Fruit fly (Drosophila melanogaster) whole organism, adult: ENCODE data around the gene ebo.

Experiments
- CG11617 ChIP-seq: fragments of 200-800 bp; sonication (Bioruptor generic); optimal IDR thresholded peaks from 2 replicates; lab custom pipeline; 2017; ENCODE audit warnings: mild to moderate bottlenecking, missing biosample characterization, missing genetic modification reagents, missing genetic modification characterization
- CG12768 ChIP-seq: fragments of 200-800 bp; sonication (Bioruptor generic); optimal IDR thresholded peaks from 2 replicates; lab custom pipeline; 2017; ENCODE audit warnings: missing biosample characterization, missing genetic modification characterization, mild to moderate bottlenecking, moderate library complexity, missing genetic modification reagents
- CG14711 ChIP-seq: fragments of 200-800 bp; sonication (Bioruptor generic); optimal IDR thresholded peaks from 2 replicates; lab custom pipeline; 2018; ENCODE audit warnings: missing biosample characterization, mild to moderate bottlenecking, missing genetic modification characterization, moderate library complexity
- CG1620 ChIP-seq: fragments of 200-800 bp; sonication (Bioruptor generic); optimal IDR thresholded peaks from 2 replicates; lab custom pipeline; 2016; ENCODE audit warnings: missing biosample characterization, missing genetic modification characterization
- CG33017 ChIP-seq: fragments of 200-800 bp; sonication (Bioruptor generic); optimal IDR thresholded peaks from 2 replicates; lab custom pipeline; 2018; ENCODE audit warnings: missing biosample characterization, mild to moderate bottlenecking, missing genetic modification characterization, moderate library complexity
- CG5204 ChIP-seq: fragments of 200-800 bp; sonication (Bioruptor generic); optimal IDR thresholded peaks from 2 replicates; lab custom pipeline; 2016; ENCODE audit warnings: missing biosample characterization, missing genetic modification characterization
- CG7045 ChIP-seq: fragments of 200-800 bp; sonication (Bioruptor generic); optimal IDR thresholded peaks from 2 replicates; lab custom pipeline; 2017; ENCODE audit warnings: missing biosample characterization, mild to moderate bottlenecking, missing genetic modification characterization
- CG7101 ChIP-seq: fragments of 200-800 bp; sonication (Bioruptor generic); optimal IDR thresholded peaks from 2 replicates; lab custom pipeline; 2018; ENCODE audit warnings: missing biosample characterization, mild to moderate bottlenecking, missing genetic modification characterization, moderate library complexity
- Clk ChIP-seq: fragments of 200-800 bp; sonication (Bioruptor generic); optimal IDR thresholded peaks from 2 replicates; lab custom pipeline; 2017; ENCODE audit warnings: missing biosample characterization, missing genetic modification characterization
- Crg-1 ChIP-seq: fragments of 200-800 bp; sonication (Bioruptor generic); optimal IDR thresholded peaks from 2 replicates; lab custom pipeline; 2016; ENCODE audit warnings: missing biosample characterization, missing genetic modification characterization
- Hr96 ChIP-seq: fragments of 200-800 bp; sonication (Bioruptor generic); optimal IDR thresholded peaks from 2 replicates; lab custom pipeline; 2016; ENCODE audit warnings: missing biosample characterization, missing genetic modification characterization
- Mnt ChIP-seq: fragments of 200-800 bp; sonication (Bioruptor generic); optimal IDR thresholded peaks from 2 replicates; lab custom pipeline; 2016; ENCODE audit warnings: missing biosample characterization, mild to moderate bottlenecking, missing genetic modification characterization
- bab1 ChIP-seq: fragments of 200-800 bp; sonication (Bioruptor generic); optimal IDR thresholded peaks from 3 replicates; lab custom pipeline; 2019; ENCODE audit warnings: missing biosample characterization, mild to moderate bottlenecking, missing genetic modification characterization, moderate library complexity
- cic ChIP-seq: fragments of 200-800 bp; sonication (Bioruptor generic); optimal IDR thresholded peaks from 2 replicates; lab custom pipeline; 2017; ENCODE audit warnings: missing biosample characterization, mild to moderate bottlenecking, missing genetic modification characterization, moderate library complexity
- cnc ChIP-seq, 2 experiments: fragments of >200 bp; optimal IDR thresholded peaks; 2 replicates each; lab custom pipeline; 2017
- kay ChIP-seq: fragments of 200-800 bp; sonication (Bioruptor generic); peaks from one replicate; lab custom pipeline; 2016; ENCODE audit warnings: missing biosample characterization, missing genetic modification characterization, borderline replicate concordance
- ovo ChIP-seq: fragments of 200-800 bp; sonication (Bioruptor generic); optimal IDR thresholded peaks from 2 replicates; lab custom pipeline; 2016; ENCODE audit warnings: missing biosample characterization, missing genetic modification characterization
- pad ChIP-seq: fragments of 200-800 bp; sonication (Bioruptor generic); optimal IDR thresholded peaks from 3 replicates; lab custom pipeline; 2017; ENCODE audit warnings: missing biosample characterization, missing genetic modification characterization, mild to moderate bottlenecking, moderate library complexity, missing genetic modification reagents
- tj ChIP-seq: fragments of 200-800 bp; sonication (Bioruptor generic); optimal IDR thresholded peaks from 3 replicates; lab custom pipeline; 2017; ENCODE audit warnings: missing biosample characterization, mild to moderate bottlenecking, missing genetic modification characterization, moderate library complexity
- toe ChIP-seq: fragments of 200-800 bp; sonication (Bioruptor generic); optimal IDR thresholded peaks from 2 replicates; lab custom pipeline; 2016; ENCODE audit warnings: missing biosample characterization, missing genetic modification characterization

The ebo gene

DNA sequence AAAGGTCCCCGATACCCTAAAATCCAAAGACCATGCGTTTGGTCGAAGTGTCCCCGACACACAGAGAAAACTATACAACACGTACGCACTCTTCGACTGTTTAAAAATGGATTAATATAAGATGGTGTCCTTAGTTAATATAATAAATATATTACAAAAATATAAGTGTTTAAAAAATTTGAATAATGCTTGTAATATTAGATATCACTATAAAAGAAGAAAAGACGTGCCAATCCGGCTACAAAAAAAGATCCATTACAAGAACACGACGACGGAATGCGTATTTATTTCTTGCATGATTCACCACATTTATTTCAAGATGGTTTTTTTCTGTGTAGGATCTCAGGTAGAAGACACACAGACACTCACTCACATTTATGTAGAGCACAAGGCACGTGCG lies 18.6 kb downstream of the ebo start:
- no peak for TF ChIP-seq Hr96
- no peak for TF ChIP-seq cnc (optimal IDR thresholded peaks at IDR 0.05; lab: Kevin White, UChicago)
- TF ChIP-seq CG33017 (tag; lab: Kevin White, UChicago): no peak
- TF ChIP-seq pad (GFP tag; lab: Kevin White, UChicago): no peak
- no peak for TF ChIP-seq ovo (GFP tag; lab: Kevin White, UChicago)
- no peak for TF ChIP-seq Crg-1
- TF ChIP-seq CG14711: no peak
- no peak for TF ChIP-seq bab1 (GFP tag; lab: Kevin White, UChicago)
- no peak for TF ChIP-seq cic
- no peak for TF ChIP-seq CG5204 (GFP tag; lab: Kevin White, UChicago)
- no peak for TF ChIP-seq toe (GFP tag; lab: Kevin White, UChicago)
- TF ChIP-seq tj: no peak
- no peak for TF ChIP-seq CG12768 (GFP tag; lab: Kevin White, UChicago)
- TF ChIP-seq CG7045 (GFP tag; lab: Kevin White, UChicago): no peak
- no peak for TF ChIP-seq Clk (GFP tag; lab: Kevin White, UChicago)
- TF ChIP-seq CG11617 (GFP tag; lab: Kevin White, UChicago): no peak
- TF ChIP-seq Mnt (GFP tag; lab: Kevin White, UChicago): no peak
- no peak for TF ChIP-seq CG1620 (GFP tag; lab: Kevin White, UChicago)
- no peak for TF ChIP-seq CG7101 (tag; lab: Kevin White, UChicago)

dm6 chrX:456959-457358 lies 19.4 kb downstream of the ebo start:
- TF ChIP-seq CG7045 (GFP tag; lab: Kevin White, UChicago) (no peak), CG33017 (tag; lab: Kevin White, UChicago) (no peak), CG14711 (no peak), CG12768 (GFP tag; lab: Kevin White, UChicago) (no peak), CG5204 (GFP tag; lab: Kevin White, UChicago) (no peak), kay (GFP tag; lab: Kevin White, UChicago) (no peak), pad (GFP tag; lab: Kevin White, UChicago) (no peak), cic (no peak), CG11617 (GFP tag; lab: Kevin White, UChicago) (no peak), Mnt (GFP tag; lab: Kevin White, UChicago) (no peak), Crg-1 (no peak), cnc (optimal IDR thresholded peaks at IDR 0.05; lab: Kevin White, UChicago) (no peak), CG1620 (GFP tag; lab: Kevin White, UChicago) (no peak), tj (no peak), bab1 (GFP tag; lab: Kevin White, UChicago) (no peak), Hr96 (no peak), ovo (GFP tag; lab: Kevin White, UChicago) (no peak), toe (GFP tag; lab: Kevin White, UChicago) (no peak), Clk (GFP tag; lab: Kevin White, UChicago) (no peak), CG7101 (tag; lab: Kevin White, UChicago) (no peak)

- TF ChIP-seq toe (GFP tag; lab: Kevin White, UChicago) (no peak), tj (no peak), CG14711 (no peak), CG5204 (GFP tag; lab: Kevin White, UChicago) (no peak), CG33017 (tag; lab: Kevin White, UChicago) (no peak)
Observed at dm6 chrX:452716-453115, 23.7 kb downstream of the ebo start.

- TF ChIP-seq CG7101 (tag; lab: Kevin White, UChicago) (no peak), CG33017 (tag; lab: Kevin White, UChicago) (no peak), Clk (GFP tag; lab: Kevin White, UChicago) (no peak), cic (no peak), pad (GFP tag; lab: Kevin White, UChicago) (no peak), kay (GFP tag; lab: Kevin White, UChicago) (no peak), Hr96 (no peak), CG12768 (GFP tag; lab: Kevin White, UChicago) (no peak), tj (no peak), toe (GFP tag; lab: Kevin White, UChicago) (no peak), cnc (optimal IDR thresholded peaks at IDR 0.05; lab: Kevin White, UChicago) (no peak), CG1620 (GFP tag; lab: Kevin White, UChicago) (no peak)
Observed at dm6 chrX:448978-449377, 27.4 kb downstream of the ebo start.

DNA sequence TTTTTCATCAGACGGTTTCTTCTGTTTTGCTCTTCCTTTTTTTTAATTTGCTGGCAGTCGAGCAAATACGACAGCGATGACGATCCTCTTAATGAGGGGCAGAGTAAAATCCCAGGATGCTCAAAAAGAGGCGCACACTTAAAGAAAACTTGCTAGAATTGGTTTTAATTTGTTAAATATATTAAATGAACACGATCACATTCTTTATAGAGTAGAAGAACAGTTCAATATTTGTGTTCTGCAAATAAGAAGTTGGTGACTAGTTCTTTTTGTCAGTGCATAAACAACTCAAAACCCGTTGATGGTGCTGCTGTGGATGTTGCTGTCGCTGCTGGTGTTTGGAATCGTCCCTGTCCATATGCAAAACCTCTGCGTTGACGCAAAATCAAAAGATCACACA lies 28.1 kb downstream of the ebo start:
- no peak for TF ChIP-seq CG1620 (GFP tag; lab: Kevin White, UChicago)
- TF ChIP-seq Clk (GFP tag; lab: Kevin White, UChicago): no peak
- TF ChIP-seq Mnt (GFP tag; lab: Kevin White, UChicago): no peak
- TF ChIP-seq CG12768 (GFP tag; lab: Kevin White, UChicago): no peak
- no peak for TF ChIP-seq CG11617 (GFP tag; lab: Kevin White, UChicago)
- no peak for TF ChIP-seq Hr96
- no peak for TF ChIP-seq CG7045 (GFP tag; lab: Kevin White, UChicago)
- TF ChIP-seq cnc (optimal IDR thresholded peaks at IDR 0.05; lab: Kevin White, UChicago): no peak
- no peak for TF ChIP-seq toe (GFP tag; lab: Kevin White, UChicago)
- no peak for TF ChIP-seq CG7101 (tag; lab: Kevin White, UChicago)

DNA sequence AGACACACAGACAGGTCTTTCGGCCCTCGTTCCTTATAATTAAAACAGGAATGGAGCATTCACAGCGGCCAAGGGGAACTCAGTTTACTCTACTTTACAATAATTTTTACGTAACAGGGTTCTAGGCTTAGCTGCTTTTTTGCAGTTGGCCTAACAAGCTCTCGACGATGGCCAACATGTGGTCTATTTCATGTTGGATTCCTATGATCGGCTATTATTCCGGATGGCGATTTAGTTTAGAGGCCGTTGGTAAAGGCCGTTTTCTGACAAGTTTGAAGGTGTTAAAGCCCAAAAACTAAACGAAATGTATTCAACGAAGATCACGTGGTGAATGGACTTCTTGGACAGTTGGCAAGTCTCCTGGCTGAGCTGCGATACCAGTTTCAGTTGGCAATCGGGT lies 30.4 kb downstream of the ebo start:
- no peak for TF ChIP-seq cic
- TF ChIP-seq CG11617 (GFP tag; lab: Kevin White, UChicago): no peak
- TF ChIP-seq Clk (GFP tag; lab: Kevin White, UChicago): no peak
- no peak for TF ChIP-seq CG33017 (tag; lab: Kevin White, UChicago)
- TF ChIP-seq kay (GFP tag; lab: Kevin White, UChicago): no peak
